Fruit fly (Drosophila melanogaster) whole organism, embryonic: ENCODE results near the gene Hmt4-20.

Experiments used
- Aef1 ChIP-seq: fragments of 200-800 bp; sonication (Bioruptor generic); IDR thresholded peaks from 3 replicates; pipeline ENCODE4 v1.3.6; 2022; ENCODE audit warnings: missing biosample characterization, missing genetic modification characterization
- Antp ChIP-seq: fragments of 200-800 bp; sonication (Bioruptor generic); optimal IDR thresholded peaks from 3 replicates; lab custom pipeline; 2016; ENCODE audit warnings: missing biosample characterization, missing genetic modification characterization
- CG10209 ChIP-seq: fragments of 200-800 bp; sonication (Bioruptor generic); optimal IDR thresholded peaks from 3 replicates; lab custom pipeline; 2017; ENCODE audit warnings: missing biosample characterization, mild to moderate bottlenecking, missing genetic modification characterization, missing genetic modification reagents
- CG11247 ChIP-seq: fragments of 200-800 bp; sonication (Bioruptor generic); IDR thresholded peaks from 2 replicates; pipeline ENCODE4 v1.3.6; 2022; ENCODE audit warnings: missing biosample characterization, missing genetic modification characterization
- CG11398 ChIP-seq: fragments of 200-800 bp; sonication (Bioruptor generic); optimal IDR thresholded peaks from 2 replicates; lab custom pipeline; 2016; ENCODE audit warnings: missing biosample characterization, missing genetic modification characterization
- CG11723 ChIP-seq: fragments of 200-800 bp; sonication (Bioruptor generic); optimal IDR thresholded peaks from 2 replicates; lab custom pipeline; 2017; ENCODE audit warnings: missing biosample characterization, mild to moderate bottlenecking, missing genetic modification characterization
- CG12219 ChIP-seq: fragments of 200-800 bp; sonication (Bioruptor generic); optimal IDR thresholded peaks from 3 replicates; lab custom pipeline; 2018; ENCODE audit warnings: missing biosample characterization, mild to moderate bottlenecking, missing genetic modification characterization
- CG12236 ChIP-seq: fragments of 200-800 bp; sonication (Bioruptor generic); optimal IDR thresholded peaks from 2 replicates; lab custom pipeline; 2016; ENCODE audit warnings: missing biosample characterization, missing genetic modification characterization
- CG14014 ChIP-seq: fragments of 200-800 bp; sonication (Bioruptor generic); IDR thresholded peaks from 2 replicates; pipeline ENCODE4 v1.3.6; 2022; ENCODE audit warnings: missing biosample characterization, missing genetic modification characterization
- CG15073 ChIP-seq: fragments of 200-800 bp; sonication (Bioruptor generic); optimal IDR thresholded peaks from 2 replicates; lab custom pipeline; 2016; ENCODE audit warnings: missing biosample characterization, missing genetic modification characterization
- CG16815 ChIP-seq: fragments of 200-800 bp; sonication (Bioruptor generic); optimal IDR thresholded peaks from 3 replicates; lab custom pipeline; 2017; ENCODE audit warnings: missing biosample characterization, mild to moderate bottlenecking, missing genetic modification characterization
- CG30403 ChIP-seq: fragments of 200-800 bp; sonication (Bioruptor generic); optimal IDR thresholded peaks from 3 replicates; lab custom pipeline; 2016; ENCODE audit warnings: missing biosample characterization, missing genetic modification characterization
- CG5180 ChIP-seq: fragments of 200-800 bp; sonication (Bioruptor generic); optimal IDR thresholded peaks from 3 replicates; lab custom pipeline; 2017; ENCODE audit warnings: missing biosample characterization, missing genetic modification characterization, mild to moderate bottlenecking, moderate library complexity, missing genetic modification reagents
- CG9437 ChIP-seq: fragments of 200-800 bp; sonication (Bioruptor generic); optimal IDR thresholded peaks from 2 replicates; lab custom pipeline; 2018; ENCODE audit warnings: missing biosample characterization, mild to moderate bottlenecking, missing genetic modification characterization
- CG9727 ChIP-seq: fragments of 200-800 bp; sonication (Bioruptor generic); optimal IDR thresholded peaks from 3 replicates; lab custom pipeline; 2017; ENCODE audit warnings: missing biosample characterization, mild to moderate bottlenecking, missing genetic modification characterization
- CG9932 ChIP-seq: fragments of 200-800 bp; sonication (Bioruptor generic); IDR thresholded peaks from 2 replicates; pipeline ENCODE4 v1.3.6; 2022; ENCODE audit warnings: missing biosample characterization, missing genetic modification characterization
- CoRest ChIP-seq: fragments of 200-800 bp; sonication (Bioruptor generic); optimal IDR thresholded peaks from 3 replicates; lab custom pipeline; 2018; ENCODE audit warnings: missing biosample characterization, mild to moderate bottlenecking, missing genetic modification characterization, moderate library complexity
- CrebB ChIP-seq: fragments of 200-800 bp; sonication (Bioruptor generic); optimal IDR thresholded peaks from 3 replicates; lab custom pipeline; 2018; ENCODE audit warnings: missing biosample characterization, mild to moderate bottlenecking, missing genetic modification characterization
- D19A ChIP-seq: fragments of 200-800 bp; optimal IDR thresholded peaks from 3 replicates; lab custom pipeline; 2019; ENCODE audit warnings: missing biosample characterization, mild to moderate bottlenecking, missing genetic modification characterization, moderate library complexity
- Doc3 ChIP-seq: fragments of 200-800 bp; sonication (Bioruptor generic); IDR thresholded peaks from 3 replicates; pipeline ENCODE4 v1.3.6; 2022; ENCODE audit warnings: missing biosample characterization, missing genetic modification characterization; ENCODE audit not compliant: partially characterized antibody
- Dp ChIP-seq: fragments of 200-800 bp; sonication (Bioruptor generic); optimal IDR thresholded peaks from 2 replicates; lab custom pipeline; 2018; ENCODE audit warnings: missing biosample characterization, mild to moderate bottlenecking, missing genetic modification characterization, moderate library complexity
- Fer1 ChIP-seq: fragments of 200-800 bp; sonication (Bioruptor generic); optimal IDR thresholded peaks from 2 replicates; lab custom pipeline; 2017; ENCODE audit warnings: missing biosample characterization, mild to moderate bottlenecking, missing genetic modification characterization
- Gsc ChIP-seq: fragments of 200-800 bp; sonication (Bioruptor generic); IDR thresholded peaks from 2 replicates; pipeline ENCODE4 v1.3.6; 2022; ENCODE audit warnings: missing biosample characterization, missing genetic modification characterization
- H15 ChIP-seq: fragments of 200-800 bp; sonication (Bioruptor generic); IDR thresholded peaks from 3 replicates; pipeline ENCODE4 v1.3.6; 2022; ENCODE audit warnings: missing biosample characterization, missing genetic modification characterization
- NC2α ChIP-seq: fragments of 200-800 bp; sonication (Bioruptor generic); optimal IDR thresholded peaks from 2 replicates; lab custom pipeline; 2016; ENCODE audit warnings: missing biosample characterization, missing genetic modification characterization
- NC2β ChIP-seq: fragments of 200-800 bp; sonication (Bioruptor generic); optimal IDR thresholded peaks from 2 replicates; lab custom pipeline; 2016; ENCODE audit warnings: missing biosample characterization, missing genetic modification characterization
- Six4 ChIP-seq: fragments of 200-800 bp; sonication (Bioruptor generic); optimal IDR thresholded peaks from 2 replicates; lab custom pipeline; 2016; ENCODE audit warnings: missing biosample characterization, missing genetic modification characterization
- Sox100B ChIP-seq: fragments of 200-800 bp; sonication (Bioruptor generic); optimal IDR thresholded peaks from 3 replicates; lab custom pipeline; 2018; ENCODE audit warnings: missing biosample characterization, mild to moderate bottlenecking, missing genetic modification characterization
- Sry-δ ChIP-seq: fragments of 200-800 bp; sonication (Bioruptor generic); optimal IDR thresholded peaks from 2 replicates; lab custom pipeline; 2016; ENCODE audit warnings: missing biosample characterization, missing genetic modification characterization
- Ssrp ChIP-seq: fragments of 200-800 bp; sonication (Bioruptor generic); optimal IDR thresholded peaks from 2 replicates; lab custom pipeline; 2018; ENCODE audit warnings: missing biosample characterization, mild to moderate bottlenecking, missing genetic modification characterization, moderate library complexity
- Stat92E ChIP-seq, 3 experiments: fragments of >200 bp in 2 of 3; fragments of 200-800 bp in 1 of 3; sonication (Bioruptor generic) in 1 of 3; optimal IDR thresholded peaks; 2 replicates each; lab custom pipeline; 2017 to 2019; ENCODE audit warnings: missing biosample characterization in 3 of 3, missing genetic modification characterization in 3 of 3, mild to moderate bottlenecking in 1 of 3, moderate library complexity in 1 of 3
- Xbp1 ChIP-seq: fragments of 200-800 bp; sonication (Bioruptor generic); optimal IDR thresholded peaks from 3 replicates; lab custom pipeline; 2016; ENCODE audit warnings: missing biosample characterization, mild to moderate bottlenecking, missing genetic modification characterization
- ac ChIP-seq: fragments of 200-800 bp; sonication (Bioruptor generic); optimal IDR thresholded peaks from 3 replicates; lab custom pipeline; 2017; ENCODE audit warnings: missing biosample characterization, mild to moderate bottlenecking, missing genetic modification characterization
- ap ChIP-seq: fragments of 200-800 bp; sonication (Bioruptor generic); IDR thresholded peaks from 2 replicates; pipeline ENCODE4 v1.3.6; 2022; ENCODE audit warnings: missing biosample characterization, missing genetic modification characterization
- bab2 ChIP-seq: fragments of 200-800 bp; sonication (Bioruptor generic); optimal IDR thresholded peaks from 2 replicates; lab custom pipeline; 2016; ENCODE audit warnings: missing biosample characterization, missing genetic modification characterization
- crol ChIP-seq: fragments of 200-800 bp; sonication (Bioruptor generic); IDR thresholded peaks from 2 replicates; pipeline ENCODE4 v1.3.6; 2022; ENCODE audit warnings: missing biosample characterization, missing genetic modification characterization
- ems ChIP-seq: fragments of 200-800 bp; sonication (Bioruptor generic); optimal IDR thresholded peaks from 3 replicates; lab custom pipeline; 2016; ENCODE audit warnings: missing biosample characterization, missing genetic modification characterization
- fu2 ChIP-seq: fragments of 200-800 bp; sonication (Bioruptor generic); optimal IDR thresholded peaks from 2 replicates; lab custom pipeline; 2016; ENCODE audit warnings: missing biosample characterization, missing genetic modification characterization
- her ChIP-seq: fragments of 200-800 bp; sonication (Bioruptor generic); optimal IDR thresholded peaks from 2 replicates; lab custom pipeline; 2016; ENCODE audit warnings: missing biosample characterization, missing genetic modification characterization
- lilli ChIP-seq: fragments of 200-800 bp; sonication (Bioruptor generic); optimal IDR thresholded peaks from 3 replicates; lab custom pipeline; 2016; ENCODE audit warnings: missing biosample characterization, missing genetic modification characterization
- lmd ChIP-seq: fragments of 200-800 bp; sonication (Bioruptor generic); IDR thresholded peaks from 2 replicates; pipeline ENCODE4 v1.3.6; 2022; ENCODE audit warnings: missing biosample characterization, missing genetic modification characterization
- luna ChIP-seq: fragments of 200-800 bp; sonication (Bioruptor generic); optimal IDR thresholded peaks from 2 replicates; lab custom pipeline; 2016; ENCODE audit warnings: missing biosample characterization, missing genetic modification characterization
- onecut ChIP-seq: fragments of 200-800 bp; sonication (Bioruptor generic); IDR thresholded peaks from 2 replicates; pipeline ENCODE4 v1.3.6; 2022; ENCODE audit warnings: missing biosample characterization, missing genetic modification characterization
- pnt ChIP-seq: fragments of 200-800 bp; sonication (Bioruptor generic); optimal IDR thresholded peaks from 3 replicates; lab custom pipeline; 2016; ENCODE audit warnings: missing biosample characterization, missing genetic modification characterization
- ranshi ChIP-seq: fragments of 200-800 bp; sonication (Bioruptor generic); IDR thresholded peaks from 2 replicates; pipeline ENCODE4 v1.3.6; 2022; ENCODE audit warnings: missing biosample characterization, missing genetic modification characterization
- ro ChIP-seq: fragments of 200-800 bp; sonication (Bioruptor generic); IDR thresholded peaks from 2 replicates; pipeline ENCODE4 v1.3.6; 2022; ENCODE audit warnings: missing biosample characterization, missing genetic modification characterization
- sisA ChIP-seq: fragments of 200-800 bp; sonication (Bioruptor generic); IDR thresholded peaks from 2 replicates; pipeline ENCODE4 v1.3.6; 2022; ENCODE audit warnings: missing biosample characterization, missing genetic modification characterization
- sr ChIP-seq: fragments of 200-800 bp; sonication (Bioruptor generic); IDR thresholded peaks from 3 replicates; pipeline ENCODE4 v1.3.6; 2022; ENCODE audit warnings: missing biosample characterization, missing genetic modification characterization
- sug ChIP-seq: fragments of 200-800 bp; optimal IDR thresholded peaks from 2 replicates; lab custom pipeline; 2019; ENCODE audit warnings: missing biosample characterization, mild to moderate bottlenecking, missing genetic modification characterization, moderate library complexity
- trem ChIP-seq: fragments of 200-800 bp; optimal IDR thresholded peaks from 3 replicates; lab custom pipeline; 2019; ENCODE audit warnings: missing biosample characterization, mild to moderate bottlenecking, missing genetic modification characterization, moderate library complexity

The Hmt4-20 gene

DNA sequence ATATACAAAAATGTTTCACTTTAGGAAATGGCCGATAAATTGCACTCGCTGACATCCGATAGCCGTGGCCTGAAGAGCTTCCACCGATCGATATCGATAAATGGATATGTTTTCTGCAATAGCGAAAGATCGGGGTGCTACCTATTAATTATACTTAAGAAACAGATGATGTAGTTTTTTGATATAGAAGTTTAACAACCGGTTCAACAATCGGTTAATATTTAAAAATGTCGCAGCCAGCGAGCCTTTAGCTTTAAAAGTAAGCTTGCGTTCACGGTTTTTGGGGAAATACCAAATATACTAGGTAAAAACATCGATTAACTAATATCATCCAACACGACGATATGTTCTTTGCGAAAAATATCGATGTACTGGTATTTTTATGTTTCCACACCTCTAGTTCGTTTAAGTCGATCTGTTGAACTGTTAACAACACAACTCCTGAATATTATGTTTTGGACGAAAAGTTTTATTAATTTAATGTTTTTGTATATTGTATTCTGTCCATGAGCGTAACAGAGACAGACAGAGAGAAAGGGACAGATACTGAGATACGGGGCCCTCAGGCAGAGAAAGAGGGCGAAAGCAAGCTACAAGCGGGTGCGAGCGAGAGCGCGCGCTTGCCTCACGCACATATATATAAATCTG, 20.2 kb downstream of the Hmt4-20 start, which contains the start of gene Dredd (continued):
- TF ChIP-seq Xbp1 (GFP tag; lab: Kevin White, UChicago) (no peak), CG14014 (peak; percentile 11; the same call in 1 of the 2 replicates), Dp (peak; percentile 39), CG10209 (GFP tag; lab: Kevin White, UChicago) (no peak), Aef1 (GFP tag; lab: Robert Waterston, UW) (no peak), ap (GFP tag; lab: Robert Waterston, UW) (no peak), CG16815 (GFP tag; lab: Kevin White, UChicago) (no peak), CG9932 (GFP tag; lab: Robert Waterston, UW) (no peak), pnt (no peak), trem (tag; lab: Kevin White, UChicago) (peak; percentile 63), CG11398 (GFP tag; lab: Kevin White, UChicago) (no peak), Stat92E (GFP tag; optimal IDR thresholded peaks at IDR 0.05; lab: Kevin White, UChicago) (peak in 1 of 3 experiments; percentile 3), Doc3 (GFP tag; lab: Robert Waterston, UW) (peak; percentile 80), Fer1 (GFP tag; lab: Kevin White, UChicago) (no peak), ro (GFP tag; lab: Robert Waterston, UW) (no peak), CrebB (no peak), NC2β (GFP tag; lab: Kevin White, UChicago) (no peak), ac (GFP tag; lab: Kevin White, UChicago) (no peak), CG30403 (no peak), CG15073 (GFP tag; lab: Kevin White, UChicago) (no peak), D19A (tag; lab: Kevin White, UChicago) (no peak), CG9727 (peak; percentile 2), sisA (GFP tag; lab: Robert Waterston, UW) (no peak), H15 (GFP tag; lab: Robert Waterston, UW) (no peak)
- TF ChIP-seq, all 482 proteins: peak for 105

DNA sequence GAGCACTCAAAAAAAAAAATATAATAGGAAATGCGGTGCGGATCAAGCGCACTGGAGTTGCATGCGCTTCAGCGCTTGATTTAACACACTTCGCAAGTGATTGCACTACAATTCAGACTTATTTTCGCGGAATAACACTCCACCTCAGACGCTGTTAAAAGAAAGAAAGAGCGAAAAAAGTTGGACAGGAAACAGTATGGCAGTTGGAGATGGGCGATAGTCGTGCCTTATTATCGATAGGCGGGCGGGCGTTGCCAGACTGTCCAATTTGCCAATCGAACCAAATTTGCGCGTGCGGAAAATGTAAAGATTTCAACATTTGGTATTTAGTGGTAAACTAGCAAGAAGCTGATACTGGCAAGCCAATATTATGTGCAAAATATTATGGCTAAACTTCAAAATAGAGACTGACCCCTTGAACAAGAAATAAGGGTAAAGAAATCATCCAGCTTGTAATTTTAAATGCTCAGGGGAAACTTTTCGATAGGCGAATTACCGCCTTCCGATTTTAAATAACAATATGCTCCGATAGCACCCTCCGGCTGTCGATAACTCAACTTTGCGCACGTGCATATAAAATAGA, 26.5 kb downstream of the Hmt4-20 start, which contains the start of the genes RpL36 and Mybbp1A:
Gene RpL36, minus strand, starts transcription at position 245 of the 583 bp plus-strand sequence.
Gene Mybbp1A, plus strand, starts transcription at position 535 of the 583 bp plus-strand sequence.
- peak; percentile 67 for TF ChIP-seq onecut (GFP tag; lab: Robert Waterston, UW)
- TF ChIP-seq D19A (tag; lab: Kevin White, UChicago), result no peak
- peak; percentile 62 for TF ChIP-seq bab2 (GFP tag; lab: Kevin White, UChicago)
- TF ChIP-seq Gsc (GFP tag; lab: Robert Waterston, UW), result no peak
- TF ChIP-seq ems (GFP tag; lab: Kevin White, UChicago), result peak; percentile 72
- peak; percentile 60 for TF ChIP-seq lmd (GFP tag; lab: Robert Waterston, UW)
- peak; percentile 52 for TF ChIP-seq CG12236 (GFP tag; lab: Kevin White, UChicago)
- peak; percentile 86 for TF ChIP-seq her
- peak; percentile 46 for TF ChIP-seq CG9437
- TF ChIP-seq sr (GFP tag; lab: Robert Waterston, UW), result peak; percentile 74; the same call in 2 of the 3 replicates
- peak; percentile 63; the same call in 1 of the 2 replicates for TF ChIP-seq CG11247 (GFP tag; lab: Robert Waterston, UW)
- peak; percentile 74 for TF ChIP-seq CG11723
- peak; percentile 70 for TF ChIP-seq Sox100B (GFP tag; lab: Kevin White, UChicago)
- TF ChIP-seq Ssrp (tag; lab: Kevin White, UChicago), result peak; percentile 5
- peak; percentile 52 for TF ChIP-seq Six4 (GFP tag; lab: Kevin White, UChicago)
- TF ChIP-seq luna (GFP tag; lab: Kevin White, UChicago), result peak; percentile 58
- peak; percentile 54 for TF ChIP-seq fu2 (GFP tag; lab: Kevin White, UChicago)
- no peak for TF ChIP-seq CG5180 (GFP tag; lab: Kevin White, UChicago)
- no peak for TF ChIP-seq crol (GFP tag; lab: Robert Waterston, UW)
- peak; percentile 62 for TF ChIP-seq lilli (GFP tag; lab: Kevin White, UChicago)
- TF ChIP-seq sug (tag; lab: Kevin White, UChicago), result peak; percentile 60
- TF ChIP-seq Sry-δ (GFP tag; lab: Kevin White, UChicago), result peak; percentile 98
- TF ChIP-seq ranshi (GFP tag; lab: Robert Waterston, UW), result peak; percentile 66
- TF ChIP-seq Antp (GFP tag; lab: Kevin White, UChicago), result peak; percentile 62
- peak; percentile 66 for TF ChIP-seq CoRest (tag; lab: Kevin White, UChicago)
- peak; percentile 42 for TF ChIP-seq CG12219
- peak; percentile 61 for TF ChIP-seq NC2α (GFP tag; lab: Kevin White, UChicago)
